Worm (Caenorhabditis elegans): ENCODE data around the gene ist-1.

ce11 chrX:7131206-7131605, 4.8 kb downstream of the ist-1 start:
- TF ChIP-seq mxl-3 (GFP tag; optimal IDR thresholded peaks at IDR 0.05) (no peak), nhr-237 (tag; optimal IDR thresholded peaks at IDR 0.05) (no peak), ztf-11 (tag; optimal IDR thresholded peaks at IDR 0.05) (no peak), dve-1 (tag; optimal IDR thresholded peaks at IDR 0.05; ENCODE audit: insufficient read depth) (no peak), attf-4 (tag; optimal IDR thresholded peaks at IDR 0.05) (no peak), egl-27 (tag; optimal IDR thresholded peaks at IDR 0.05) (no peak)

Data from whole organism, L4 larva.